Worm (Caenorhabditis elegans): ENCODE results near the gene srh-251.

The srh-251 gene

ce11 chrV:15350615-15351014 lies 29.1 kb downstream of the srh-251 start, which contains the start of gene clec-231:
TSS of gene clec-231 (minus strand) at chrV:15350715.
- TF ChIP-seq W03F9.2 (tag; optimal IDR thresholded peaks at IDR 0.05) = no peak
- no peak for TF ChIP-seq him-1 (tag; optimal IDR thresholded peaks at IDR 0.05)
- no peak for TF ChIP-seq dao-5 (tag; optimal IDR thresholded peaks at IDR 0.05)

- TF ChIP-seq dao-5 (tag; optimal IDR thresholded peaks at IDR 0.05) (no peak), W03F9.2 (tag; optimal IDR thresholded peaks at IDR 0.05) (no peak), him-1 (tag; optimal IDR thresholded peaks at IDR 0.05) (no peak)
Observed at ce11 chrV:15349044-15349443, 30.7 kb downstream of the srh-251 start, which contains the start of gene clec-230. TSS of gene clec-230 (minus strand) at chrV:15349144.

DNA sequence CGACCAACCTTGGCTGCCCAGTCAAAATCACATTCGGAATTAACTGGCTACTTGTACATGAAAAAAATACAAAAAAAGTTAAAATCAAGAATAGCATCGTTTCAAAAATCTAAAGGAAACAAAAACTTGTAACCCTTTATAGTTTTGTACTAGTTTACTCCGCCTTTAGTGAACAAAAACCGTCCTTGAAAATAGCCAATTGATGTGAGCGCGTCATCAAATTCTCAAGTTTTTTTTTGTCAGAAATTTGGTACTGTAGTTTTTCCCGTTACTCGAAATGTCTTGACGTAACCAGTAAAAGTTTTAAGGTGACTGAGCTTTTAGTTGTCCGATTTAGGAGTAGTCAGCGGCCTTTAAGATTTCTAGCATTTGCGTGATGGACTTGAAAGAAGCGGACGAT lies 32.4 kb downstream of the srh-251 start, which contains the start of gene C29F3.3:
Gene C29F3.3 (minus strand): TSS at position 101 of the 400 bp plus-strand sequence.
- no peak for TF ChIP-seq dao-5 (tag; optimal IDR thresholded peaks at IDR 0.05)
- no peak for TF ChIP-seq him-1 (tag; optimal IDR thresholded peaks at IDR 0.05)
- TF ChIP-seq W03F9.2 (tag; optimal IDR thresholded peaks at IDR 0.05) = no peak

ce11 chrV:15344481-15344880 lies 35.2 kb downstream of the srh-251 start, which contains the start of gene wrt-8:
TSS of gene wrt-8 (minus strand) at chrV:15344581.
- TF ChIP-seq W03F9.2 (tag; optimal IDR thresholded peaks at IDR 0.05) (no peak), him-1 (tag; optimal IDR thresholded peaks at IDR 0.05) (no peak), dao-5 (tag; optimal IDR thresholded peaks at IDR 0.05) (no peak)

DNA sequence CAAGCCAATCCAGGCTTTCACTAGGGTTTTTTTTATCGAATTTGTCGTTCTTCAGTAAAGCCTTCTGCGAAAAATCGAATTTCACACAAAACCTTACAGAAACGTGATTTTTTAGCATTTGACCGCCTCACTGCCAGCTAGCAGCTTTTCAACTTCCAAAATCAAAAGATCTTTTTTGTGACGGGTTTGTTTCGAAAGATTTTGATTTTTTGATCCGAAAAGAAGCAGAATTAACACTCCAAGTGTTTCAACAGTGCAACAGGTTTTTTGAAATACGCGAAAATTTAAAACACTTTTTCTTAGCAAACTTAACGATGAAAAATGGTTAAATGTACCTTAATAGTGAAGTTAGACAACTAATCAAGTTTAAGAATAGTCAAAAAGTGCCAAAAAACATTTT lies 38.3 kb downstream of the srh-251 start, which contains the start of gene clec-229:
Gene clec-229 (minus strand): TSS at position 101 of the 400 bp plus-strand sequence.
- no peak for TF ChIP-seq W03F9.2 (tag; optimal IDR thresholded peaks at IDR 0.05)

DNA sequence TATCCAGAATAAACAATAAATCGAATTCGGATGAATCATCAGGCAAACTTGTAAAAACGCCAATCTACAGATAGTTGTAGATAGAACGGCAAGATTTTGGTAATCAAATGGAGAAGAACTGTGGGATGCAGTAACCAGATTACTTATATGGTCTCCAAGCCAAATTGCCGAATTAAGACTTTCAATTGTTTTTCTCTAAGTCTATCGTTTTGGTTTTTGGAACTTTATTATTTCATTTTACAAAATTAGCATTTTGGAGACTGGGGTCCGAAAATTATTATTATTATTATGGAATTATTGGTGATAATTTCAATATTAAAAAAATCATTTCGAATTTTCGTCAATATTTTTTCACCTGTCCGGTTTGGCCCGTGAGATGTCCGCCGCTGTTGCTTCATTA lies 40.4 kb downstream of the srh-251 start, which contains the start of gene clec-228:
Gene clec-228 (minus strand): TSS at position 101 of the 400 bp plus-strand sequence.
- TF ChIP-seq W03F9.2 (tag; optimal IDR thresholded peaks at IDR 0.05) (no peak), dao-5 (tag; optimal IDR thresholded peaks at IDR 0.05) (no peak), him-1 (tag; optimal IDR thresholded peaks at IDR 0.05) (no peak)

ce11 chrV:15337405-15337804 lies 42.3 kb downstream of the srh-251 start, which contains the start of gene wrt-7:
TSS of gene wrt-7 (minus strand) at chrV:15337505.
- TF ChIP-seq him-1 (tag; optimal IDR thresholded peaks at IDR 0.05) (no peak), W03F9.2 (tag; optimal IDR thresholded peaks at IDR 0.05) (no peak), dao-5 (tag; optimal IDR thresholded peaks at IDR 0.05) (no peak)

ce11 chrV:15332851-15333250 lies 46.9 kb downstream of the srh-251 start, which contains the start of gene srw-113:
TSS of gene srw-113 (plus strand) at chrV:15333151.
- TF ChIP-seq dao-5 (tag; optimal IDR thresholded peaks at IDR 0.05) (no peak), him-1 (tag; optimal IDR thresholded peaks at IDR 0.05) (no peak), W03F9.2 (tag; optimal IDR thresholded peaks at IDR 0.05) (no peak)

- TF ChIP-seq dao-5 (tag; optimal IDR thresholded peaks at IDR 0.05) (no peak), W03F9.2 (tag; optimal IDR thresholded peaks at IDR 0.05) (no peak), him-1 (tag; optimal IDR thresholded peaks at IDR 0.05) (no peak)
Observed at ce11 chrV:15330314-15330713, 49.4 kb downstream of the srh-251 start, which contains the start of gene srh-295. TSS of gene srh-295 (plus strand) at chrV:15330614.

All from whole organism, L4/young adult.